Worm (Caenorhabditis elegans) whole organism, mixed stage, embryonic: Measurements from ENCODE around the gene H04M03.3.
A peak's percentile ranks its signal among the peaks of the same experiment; 100 is the strongest.

ENCODE experiments used
- M03D4.4 ChIP-seq: sonication (generic microtip); optimal IDR thresholded peaks from 2 replicates; lab custom pipeline; 2017; ENCODE audit warnings: mild to moderate bottlenecking, missing genetic modification characterization, missing compliant biosample characterization
- bed-3 ChIP-seq: fragments of 200-800 bp; sonication (Bioruptor generic); optimal IDR thresholded peaks from 3 replicates; lab custom pipeline; 2018; ENCODE audit warnings: mild to moderate bottlenecking, missing genetic modification characterization, moderate library complexity, missing compliant biosample characterization
- blmp-1 ChIP-seq: fragments of 150-350 bp; optimal IDR thresholded peaks from 2 replicates; lab custom pipeline; 2014; ENCODE audit warnings: missing biosample characterization, missing genetic modification characterization
- ceh-39 ChIP-seq: fragments of 150-350 bp; optimal IDR thresholded peaks from 2 replicates; lab custom pipeline; 2014; ENCODE audit warnings: missing biosample characterization, missing genetic modification characterization
- ceh-43 ChIP-seq: fragments of 200-800 bp; sonication (Bioruptor generic); optimal IDR thresholded peaks from 2 replicates; lab custom pipeline; 2018; ENCODE audit warnings: mild to moderate bottlenecking, missing genetic modification characterization, moderate library complexity, missing compliant biosample characterization
- ceh-83 ChIP-seq: fragments of 200-800 bp; sonication (Bioruptor generic); optimal IDR thresholded peaks from 2 replicates; lab custom pipeline; 2018; ENCODE audit warnings: mild to moderate bottlenecking, missing genetic modification characterization, missing compliant biosample characterization
- ces-1 ChIP-seq: fragments of 150-350 bp; optimal IDR thresholded peaks from 2 replicates; lab custom pipeline; 2014; ENCODE audit warnings: missing biosample characterization, missing genetic modification reagents, missing genetic modification characterization
- cnd-1 ChIP-seq: fragments of 200-800 bp; sonication (Bioruptor generic); optimal IDR thresholded peaks from 2 replicates; lab custom pipeline; 2018; ENCODE audit warnings: mild to moderate bottlenecking, missing genetic modification characterization, missing compliant biosample characterization
- drap-1 ChIP-seq: fragments of 200-800 bp; sonication (Bioruptor generic); optimal IDR thresholded peaks from 3 replicates; lab custom pipeline; 2018; ENCODE audit warnings: mild to moderate bottlenecking, missing genetic modification characterization, missing compliant biosample characterization
- elt-1 ChIP-seq: sonication (generic microtip); optimal IDR thresholded peaks from 2 replicates; lab custom pipeline; 2017; ENCODE audit warnings: missing genetic modification characterization, mild to moderate bottlenecking, missing compliant biosample characterization, antibody characterized with exemption, moderate library complexity, borderline replicate concordance; ENCODE audit not compliant: insufficient read depth
- elt-3 ChIP-seq: fragments of 150-350 bp; optimal IDR thresholded peaks from 2 replicates; lab custom pipeline; 2014; ENCODE audit warnings: missing biosample characterization, missing genetic modification characterization
- flh-1 ChIP-seq: fragments of 200-800 bp; sonication (Bioruptor generic); optimal IDR thresholded peaks from 2 replicates; lab custom pipeline; 2018; ENCODE audit warnings: mild to moderate bottlenecking, missing genetic modification characterization, moderate library complexity, missing compliant biosample characterization
- ham-2 ChIP-seq: fragments of 200-800 bp; sonication (Bioruptor generic); optimal IDR thresholded peaks from 2 replicates; lab custom pipeline; 2018; ENCODE audit warnings: mild to moderate bottlenecking, missing genetic modification characterization, missing compliant biosample characterization
- hlh-1 ChIP-seq: fragments of 150-350 bp; optimal IDR thresholded peaks from 2 replicates; lab custom pipeline; 2014; ENCODE audit warnings: missing biosample characterization, missing genetic modification reagents, missing genetic modification characterization
- lin-13 ChIP-seq: fragments of 150-350 bp; optimal IDR thresholded peaks from 2 replicates; lab custom pipeline; 2014; ENCODE audit warnings: missing biosample characterization, missing genetic modification characterization
- lin-32 ChIP-seq: fragments of 200-800 bp; sonication (Bioruptor generic); optimal IDR thresholded peaks from 2 replicates; lab custom pipeline; 2018; ENCODE audit warnings: mild to moderate bottlenecking, missing genetic modification characterization, missing compliant biosample characterization
- lsy-2 ChIP-seq: fragments of 150-350 bp; optimal IDR thresholded peaks from 2 replicates; lab custom pipeline; 2014; ENCODE audit warnings: missing biosample characterization, missing genetic modification characterization
- mep-1 ChIP-seq: fragments of 150-350 bp; optimal IDR thresholded peaks from 2 replicates; lab custom pipeline; 2017; ENCODE audit warnings: missing biosample characterization, missing genetic modification reagents, missing genetic modification characterization, inconsistent platforms
- mls-2 ChIP-seq: sonication (generic microtip); optimal IDR thresholded peaks from 2 replicates; lab custom pipeline; 2016; ENCODE audit warnings: mild to moderate bottlenecking, missing genetic modification characterization, moderate library complexity, missing compliant biosample characterization
- nhr-12 ChIP-seq: fragments of 150-350 bp; optimal IDR thresholded peaks from 2 replicates; lab custom pipeline; 2014; ENCODE audit warnings: missing biosample characterization, missing genetic modification characterization
- nhr-2 ChIP-seq: fragments of 150-350 bp; optimal IDR thresholded peaks from 2 replicates; lab custom pipeline; 2014; ENCODE audit warnings: missing biosample characterization, missing genetic modification characterization
- nhr-237 ChIP-seq: fragments of 150-350 bp; optimal IDR thresholded peaks from 2 replicates; lab custom pipeline; 2014; ENCODE audit warnings: missing biosample characterization, missing genetic modification characterization
- nhr-76 ChIP-seq: sonication (generic microtip); optimal IDR thresholded peaks from 2 replicates; lab custom pipeline; 2017; ENCODE audit warnings: missing biosample characterization, missing genetic modification characterization
- pha-4 ChIP-seq: fragments of 150-350 bp; optimal IDR thresholded peaks from 2 replicates; lab custom pipeline; 2018; ENCODE audit warnings: missing biosample characterization, missing genetic modification reagents, missing genetic modification characterization
- sem-2 ChIP-seq: fragments of 200-800 bp; sonication (Bioruptor generic); optimal IDR thresholded peaks from 2 replicates; lab custom pipeline; 2018; ENCODE audit warnings: mild to moderate bottlenecking, missing genetic modification characterization, missing compliant biosample characterization
- snpc-4 ChIP-seq: fragments of 150-350 bp; optimal IDR thresholded peaks from 2 replicates; lab custom pipeline; 2014; ENCODE audit warnings: missing biosample characterization, missing genetic modification characterization
- sptf-1 ChIP-seq: sonication (generic microtip); optimal IDR thresholded peaks from 2 replicates; lab custom pipeline; 2017; ENCODE audit warnings: mild to moderate bottlenecking, missing genetic modification characterization, moderate library complexity, missing compliant biosample characterization
- tbx-8 ChIP-seq: fragments of 200-800 bp; sonication (Bioruptor generic); optimal IDR thresholded peaks from 2 replicates; lab custom pipeline; 2018; ENCODE audit warnings: mild to moderate bottlenecking, missing genetic modification characterization, moderate library complexity, missing compliant biosample characterization
- unc-120 ChIP-seq: sonication (generic microtip); optimal IDR thresholded peaks from 2 replicates; lab custom pipeline; 2017; ENCODE audit warnings: missing genetic modification characterization, missing compliant biosample characterization; ENCODE audit not compliant: poor library complexity, severe bottlenecking
- unc-62 ChIP-seq: fragments of 150-350 bp; optimal IDR thresholded peaks from 2 replicates; lab custom pipeline; 2014; ENCODE audit warnings: missing biosample characterization, missing genetic modification reagents, missing genetic modification characterization
- zip-8 ChIP-seq: fragments of 150-350 bp; optimal IDR thresholded peaks from 2 replicates; lab custom pipeline; 2014; ENCODE audit warnings: missing biosample characterization, missing genetic modification characterization
- ztf-11 ChIP-seq: fragments of 150-350 bp; optimal IDR thresholded peaks from 2 replicates; lab custom pipeline; 2014; ENCODE audit warnings: missing biosample characterization, missing genetic modification characterization

H04M03.3 gene

DNA sequence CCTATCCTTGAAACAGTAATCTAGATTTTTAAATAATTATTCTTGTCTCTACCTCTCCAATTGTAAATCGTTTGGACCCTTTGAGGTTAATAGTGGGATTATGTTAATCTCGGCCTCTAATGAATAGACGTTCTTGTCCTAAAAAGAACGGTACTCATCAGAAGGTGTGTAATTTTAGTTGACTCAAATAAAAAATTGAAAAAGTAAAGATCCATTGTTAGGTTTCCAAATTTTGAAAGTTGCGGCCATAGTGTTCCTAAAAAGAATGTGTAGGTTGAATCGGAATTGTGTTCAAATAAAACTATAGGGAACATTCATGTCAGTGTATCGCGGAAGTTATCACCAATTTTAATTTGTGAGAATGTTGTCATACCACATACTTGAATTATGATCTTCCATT is 35.8 kb upstream of the H04M03.3 start:
- TF ChIP-seq elt-1 (tag; lab: Kevin White, UChicago), result no peak
- TF ChIP-seq sptf-1 (tag; lab: Kevin White, UChicago), result no peak

- no peak for TF ChIP-seq flh-1 (GFP tag; lab: Kevin White, UChicago)
- TF ChIP-seq snpc-4 (tag; lab: Kevin White, UChicago), result no peak
- TF ChIP-seq nhr-2, result peak; percentile 58
Observed at ce11 chrIV:5856975-5857374, 34.4 kb upstream of the H04M03.3 start.

DNA sequence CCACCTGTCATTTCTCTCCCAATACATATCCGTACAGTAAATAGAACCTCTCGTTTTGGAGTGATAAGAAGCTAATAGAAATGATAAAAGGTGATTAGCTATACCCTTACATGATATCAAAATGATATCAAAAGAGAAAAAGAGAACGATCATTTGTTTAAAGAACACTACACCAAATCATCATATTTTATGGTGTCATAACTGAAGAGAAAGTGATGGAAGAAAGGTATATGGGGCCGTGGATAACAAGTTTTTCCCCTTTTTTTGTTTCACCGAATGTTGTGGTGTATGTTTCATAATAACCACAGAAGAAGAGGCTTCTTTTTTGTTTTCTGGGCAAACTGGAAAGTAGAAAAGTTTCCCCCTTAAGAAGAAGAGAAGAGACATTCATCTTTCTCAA is 33.2 kb upstream of the H04M03.3 start:
- TF ChIP-seq lin-32 (GFP tag; lab: Kevin White, UChicago) (no peak), lin-13 (tag; lab: Kevin White, UChicago) (no peak), drap-1 (GFP tag; lab: Kevin White, UChicago) (no peak), nhr-12 (tag; lab: Kevin White, UChicago) (no peak)
- TF ChIP-seq, all 35 proteins: peak for 0

DNA sequence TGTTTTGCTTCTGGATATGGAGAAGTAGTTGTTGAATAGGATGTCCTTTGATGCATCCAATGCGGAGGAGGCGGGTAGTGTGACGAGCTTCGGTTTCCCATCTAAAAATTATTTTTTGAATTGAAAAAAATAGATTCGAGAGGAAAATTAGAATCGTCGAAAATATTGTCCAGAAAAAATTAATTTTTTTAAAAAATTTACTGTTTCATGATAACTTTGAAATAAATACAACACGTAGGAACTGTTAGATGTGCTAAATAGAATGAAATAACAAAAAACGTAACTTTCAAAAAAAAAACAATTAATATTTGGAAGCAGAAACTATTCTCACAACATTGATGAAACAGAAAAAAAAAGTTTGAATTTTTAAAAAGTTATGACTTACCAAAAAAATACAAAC is 31.5 kb upstream of the H04M03.3 start, which contains the start of gene C06E7.4:
Gene C06E7.4, minus strand, starts transcription at position 101 of the 400 bp plus-strand sequence.
- no peak for TF ChIP-seq cnd-1 (tag; lab: Kevin White, UChicago)
- TF ChIP-seq sptf-1 (tag; lab: Kevin White, UChicago), result no peak
- TF ChIP-seq sem-2, result no peak
- TF ChIP-seq ztf-11, result no peak
- no peak for TF ChIP-seq hlh-1

- TF ChIP-seq flh-1 (GFP tag; lab: Kevin White, UChicago) (no peak), snpc-4 (tag; lab: Kevin White, UChicago) (no peak), nhr-2 (no peak), elt-1 (tag; lab: Kevin White, UChicago) (no peak), pha-4 (tag; lab: Kevin White, UChicago) (no peak), unc-120 (tag; lab: Kevin White, UChicago) (no peak), sptf-1 (tag; lab: Kevin White, UChicago) (no peak), elt-3 (tag; lab: Kevin White, UChicago) (no peak), zip-8 (no peak), nhr-76 (tag; lab: Kevin White, UChicago) (no peak), hlh-1 (no peak), mep-1 (tag; lab: Kevin White, UChicago) (peak; percentile 16), ztf-11 (peak; percentile 52), nhr-12 (tag; lab: Kevin White, UChicago) (no peak), tbx-8 (GFP tag; lab: Kevin White, UChicago) (no peak), lin-32 (GFP tag; lab: Kevin White, UChicago) (peak; percentile 69), nhr-237 (no peak), cnd-1 (tag; lab: Kevin White, UChicago) (no peak), ces-1 (GFP tag; lab: Kevin White, UChicago) (no peak), sem-2 (no peak), ham-2 (GFP tag; lab: Kevin White, UChicago) (peak; percentile 73), lin-13 (tag; lab: Kevin White, UChicago) (no peak), unc-62 (no peak), ceh-83 (GFP tag; lab: Kevin White, UChicago) (no peak), lsy-2 (no peak)
Observed at ce11 chrIV:5860762-5861161, 30.6 kb upstream of the H04M03.3 start.

- TF ChIP-seq ceh-39 (tag; lab: Kevin White, UChicago) (no peak), M03D4.4 (tag; lab: Kevin White, UChicago) (no peak), cnd-1 (tag; lab: Kevin White, UChicago) (no peak), lin-32 (GFP tag; lab: Kevin White, UChicago) (no peak), zip-8 (no peak), mls-2 (tag; lab: Kevin White, UChicago) (no peak), sem-2 (no peak), bed-3 (GFP tag; lab: Kevin White, UChicago) (no peak), blmp-1 (tag; lab: Kevin White, UChicago) (no peak), ceh-43 (GFP tag; lab: Kevin White, UChicago) (no peak)
Observed at ce11 chrIV:5865818-5866217, 25.5 kb upstream of the H04M03.3 start, which contains the start of gene spe-27. Gene spe-27 (minus strand): TSS chrIV:5865918.
